Fruit fly (Drosophila melanogaster): ENCODE results near the gene gdl-ORF39.

gdl-ORF39 gene

DNA sequence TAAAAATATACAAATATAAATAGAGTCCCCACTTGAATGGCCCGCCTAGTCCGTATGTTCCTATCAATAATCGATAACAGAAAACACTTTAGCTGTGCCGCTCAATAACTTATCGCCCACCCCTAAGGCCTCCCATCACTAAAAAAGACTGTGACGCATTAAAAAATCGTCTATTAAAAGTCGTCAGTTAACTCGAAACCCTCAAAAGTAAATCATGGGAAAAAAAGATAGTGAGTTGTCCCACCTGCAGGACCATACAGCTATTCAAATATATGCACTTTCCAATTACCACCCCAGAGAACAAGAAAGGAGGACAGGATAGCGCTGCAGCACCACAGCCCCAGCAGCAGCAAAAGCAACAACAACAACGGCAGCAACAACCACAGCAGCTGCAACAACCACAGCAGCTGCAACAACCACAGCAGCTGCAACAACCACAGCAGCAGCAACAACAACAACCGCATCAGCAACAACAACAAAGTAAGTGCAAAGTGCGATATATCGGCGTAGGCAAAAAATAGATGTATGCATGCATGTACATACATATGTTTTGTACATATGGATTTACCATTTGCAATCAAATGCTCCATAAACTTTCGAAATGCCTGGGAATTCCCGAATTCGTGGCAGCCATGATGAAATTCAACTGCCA lies 44.9 kb downstream of the gdl-ORF39 start, which contains the start of gene AGO2 (continued):
- peak; percentile 100 for TF ChIP-seq nom (GFP tag; optimal IDR thresholded peaks at IDR 0.05)
- TF ChIP-seq CG14014 (GFP tag; IDR thresholded peaks at IDR 0.05), result no peak
- peak; percentile 73 for TF ChIP-seq Dll (GFP tag; IDR thresholded peaks at IDR 0.05; ENCODE audit: partially characterized antibody)
- no peak for TF ChIP-seq fd102C (GFP tag; optimal IDR thresholded peaks at IDR 0.05)
- peak in 1 of 2 experiments; percentile 44 for TF ChIP-seq Pdp1 (GFP tag; optimal IDR thresholded peaks at IDR 0.05)
- peak; percentile 33 for TF ChIP-seq exex (tag; optimal IDR thresholded peaks at IDR 0.05)
- TF ChIP-seq sd (tag; optimal IDR thresholded peaks at IDR 0.05), result no peak
- peak; percentile 19 for TF ChIP-seq cwo (GFP tag; optimal IDR thresholded peaks at IDR 0.05)
- no peak for TF ChIP-seq luna (GFP tag; optimal IDR thresholded peaks at IDR 0.05)
- no peak for TF ChIP-seq dati (GFP tag; IDR thresholded peaks at IDR 0.05)
- no peak for TF ChIP-seq CG8388 (GFP tag; optimal IDR thresholded peaks at IDR 0.05)
- TF ChIP-seq Lhr (GFP tag; optimal IDR thresholded peaks at IDR 0.05), result no peak
- TF ChIP-seq amos (GFP tag; IDR thresholded peaks at IDR 0.05; ENCODE audit: partially characterized antibody), result peak; percentile 74
- no peak for TF ChIP-seq CG7357 (GFP tag; IDR thresholded peaks at IDR 0.05)
- TF ChIP-seq CG34224 (GFP tag; IDR thresholded peaks at IDR 0.05; ENCODE audit: partially characterized antibody), result peak; percentile 83
- no peak for TF ChIP-seq H2.0 (GFP tag; IDR thresholded peaks at IDR 0.05)
- TF ChIP-seq CG7271 (tag; optimal IDR thresholded peaks at IDR 0.05), result peak; percentile 48
- TF ChIP-seq HHEX (GFP tag; optimal IDR thresholded peaks at IDR 0.05), result peak; percentile 21
- TF ChIP-seq Stat92E (GFP tag; optimal IDR thresholded peaks at IDR 0.05), result peak in 1 of 3 experiments; percentile 78
- peak; percentile 9 for TF ChIP-seq sug (tag; optimal IDR thresholded peaks at IDR 0.05)
- TF ChIP-seq row (GFP tag; IDR thresholded peaks at IDR 0.05), result peak; percentile 31; the same call in 1 of the 3 replicates
- peak; percentile 45; the same call in 1 of the 3 replicates for TF ChIP-seq Doc3 (GFP tag; IDR thresholded peaks at IDR 0.05; ENCODE audit: partially characterized antibody)
- peak; percentile 62; the same call in 2 of the 3 replicates for TF ChIP-seq Opbp (GFP tag; IDR thresholded peaks at IDR 0.05; ENCODE audit: partially characterized antibody)
- TF ChIP-seq lab (GFP tag; optimal IDR thresholded peaks at IDR 0.05), result no peak
- TF ChIP-seq scrt (GFP tag; optimal IDR thresholded peaks at IDR 0.05), result peak; percentile 40
- no peak for TF ChIP-seq cato (GFP tag; optimal IDR thresholded peaks at IDR 0.05; ENCODE audit: borderline replicate concordance)
- TF ChIP-seq CG3407 (GFP tag; optimal IDR thresholded peaks at IDR 0.05), result no peak
- peak; percentile 8 for TF ChIP-seq CG11398 (GFP tag; optimal IDR thresholded peaks at IDR 0.05)
- peak; percentile 63 for TF ChIP-seq CG30020 (tag; optimal IDR thresholded peaks at IDR 0.05)
- peak; percentile 55 for TF ChIP-seq ac (GFP tag; optimal IDR thresholded peaks at IDR 0.05)
- TF ChIP-seq CG12744 (GFP tag; optimal IDR thresholded peaks at IDR 0.05), result no peak
- TF ChIP-seq Dref (GFP tag; IDR thresholded peaks at IDR 0.05), result peak; percentile 93
- TF ChIP-seq Nf-YC (tag; optimal IDR thresholded peaks at IDR 0.05), result peak; percentile 19
- no peak for TF ChIP-seq CG11247 (GFP tag; IDR thresholded peaks at IDR 0.05)
- peak; percentile 73; the same call in 1 of the 2 replicates for TF ChIP-seq nerfin-2 (GFP tag; IDR thresholded peaks at IDR 0.05; ENCODE audit: partially characterized antibody)
- peak; percentile 60 for TF ChIP-seq sna (GFP tag; IDR thresholded peaks at IDR 0.05; ENCODE audit: partially characterized antibody)
- no peak for TF ChIP-seq z (GFP tag; IDR thresholded peaks at IDR 0.05)
- peak; percentile 43 for TF ChIP-seq lbe (GFP tag; optimal IDR thresholded peaks at IDR 0.05)
- TF ChIP-seq BtbVII (GFP tag; optimal IDR thresholded peaks at IDR 0.05), result peak; percentile 9
- TF ChIP-seq Fer1 (GFP tag; optimal IDR thresholded peaks at IDR 0.05), result peak; percentile 13
- peak; percentile 66 for TF ChIP-seq CG15514 (GFP tag; optimal IDR thresholded peaks at IDR 0.05)
- no peak for TF ChIP-seq tll (GFP tag; optimal IDR thresholded peaks at IDR 0.05)
- TF ChIP-seq pum (GFP tag; optimal IDR thresholded peaks at IDR 0.05), result no peak
- no peak for TF ChIP-seq Antp (GFP tag; optimal IDR thresholded peaks at IDR 0.05)
- no peak for TF ChIP-seq CG7928 (GFP tag; optimal IDR thresholded peaks at IDR 0.05)
- no peak for TF ChIP-seq cad (GFP tag; optimal IDR thresholded peaks at IDR 0.05)
- TF ChIP-seq ewg (GFP tag; optimal IDR thresholded peaks at IDR 0.05), result no peak

Data from whole organism, embryonic.